Worm (Caenorhabditis elegans): ENCODE measurements around the gene B0280.17.

Gene B0280.17

ce11 chrIII:7114952-7115488, 20.9 kb downstream of the B0280.17 start, which contains the start of gene nhr-10:
Gene nhr-10 (minus strand): TSS chrIII:7115438.
- TF ChIP-seq nhr-11 (tag; optimal IDR thresholded peaks at IDR 0.05) (no peak), C38D4.7 (GFP tag; optimal IDR thresholded peaks at IDR 0.05) (no peak), ceh-19 (GFP tag; optimal IDR thresholded peaks at IDR 0.05) (no peak), nhr-232 (tag; optimal IDR thresholded peaks at IDR 0.05) (no peak), eyg-1 (tag; optimal IDR thresholded peaks at IDR 0.05) (no peak), pros-1 (tag; optimal IDR thresholded peaks at IDR 0.05) (no peak), ets-4 (tag; optimal IDR thresholded peaks at IDR 0.05) (no peak), lim-6 (tag; optimal IDR thresholded peaks at IDR 0.05) (no peak), ref-2 (tag; optimal IDR thresholded peaks at IDR 0.05) (no peak), che-1 (tag; optimal IDR thresholded peaks at IDR 0.05) (no peak)

- no peak for TF ChIP-seq T23F11.4 (GFP tag; optimal IDR thresholded peaks at IDR 0.05)
- no peak for TF ChIP-seq madf-2 (tag; optimal IDR thresholded peaks at IDR 0.05)
- TF ChIP-seq ceh-48 (tag; optimal IDR thresholded peaks at IDR 0.05): no peak
- no peak for TF ChIP-seq ceh-45 (GFP tag; IDR thresholded peaks at IDR 0.05)
- no peak for TF ChIP-seq Y22D7AL.16 (tag; optimal IDR thresholded peaks at IDR 0.05)
- TF ChIP-seq ceh-34 (tag; optimal IDR thresholded peaks at IDR 0.05): no peak
These were observed 23.6 kb downstream of the B0280.17 start for ce11 chrIII:7112285-7112684.

- TF ChIP-seq ahr-1 (tag; optimal IDR thresholded peaks at IDR 0.05) (no peak), madf-2 (tag; optimal IDR thresholded peaks at IDR 0.05) (no peak), ceh-34 (tag; optimal IDR thresholded peaks at IDR 0.05) (no peak), ref-2 (tag; optimal IDR thresholded peaks at IDR 0.05) (no peak), Y22D7AL.16 (tag; optimal IDR thresholded peaks at IDR 0.05) (no peak), pag-3 (tag; optimal IDR thresholded peaks at IDR 0.05; ENCODE audit: borderline replicate concordance) (no peak), dve-1 (tag; optimal IDR thresholded peaks at IDR 0.05) (no peak), T23F11.4 (GFP tag; optimal IDR thresholded peaks at IDR 0.05) (no peak), odd-2 (tag; optimal IDR thresholded peaks at IDR 0.05) (no peak), pha-2 (tag; optimal IDR thresholded peaks at IDR 0.05) (no peak), nhr-232 (tag; optimal IDR thresholded peaks at IDR 0.05) (no peak), npax-4 (tag; optimal IDR thresholded peaks at IDR 0.05) (no peak), ceh-6 (GFP tag; optimal IDR thresholded peaks at IDR 0.05) (no peak), che-1 (tag; optimal IDR thresholded peaks at IDR 0.05) (no peak)
These were observed 24.1 kb downstream of the B0280.17 start, which contains the start of gene B0280.7 for ce11 chrIII:7111793-7112192. Gene B0280.7 (minus strand): TSS chrIII:7111893.

ce11 chrIII:7107965-7108364, 27.9 kb downstream of the B0280.17 start, which contains the start of gene odd-1:
Gene odd-1 (plus strand): TSS chrIII:7108313.
- TF ChIP-seq C08G9.2 (tag; optimal IDR thresholded peaks at IDR 0.05) (no peak), zip-5 (tag; optimal IDR thresholded peaks at IDR 0.05) (no peak), elt-2 (tag; optimal IDR thresholded peaks at IDR 0.05) (peak; percentile 85), dve-1 (tag; optimal IDR thresholded peaks at IDR 0.05) (no peak), che-1 (tag; optimal IDR thresholded peaks at IDR 0.05) (no peak), K02D7.2 (tag; optimal IDR thresholded peaks at IDR 0.05) (no peak)

ce11 chrIII:7106854-7107253, 29.1 kb downstream of the B0280.17 start:
- no peak for TF ChIP-seq ceh-22 (tag; optimal IDR thresholded peaks at IDR 0.05)
- TF ChIP-seq ceh-19 (GFP tag; optimal IDR thresholded peaks at IDR 0.05): no peak
- TF ChIP-seq ahr-1 (tag; optimal IDR thresholded peaks at IDR 0.05): no peak
- no peak for TF ChIP-seq nfya-1 (tag; optimal IDR thresholded peaks at IDR 0.05)
- no peak for TF ChIP-seq hlh-15 (tag; optimal IDR thresholded peaks at IDR 0.05)
- no peak for TF ChIP-seq pha-2 (tag; optimal IDR thresholded peaks at IDR 0.05)
- no peak for TF ChIP-seq zip-5 (tag; optimal IDR thresholded peaks at IDR 0.05)
- no peak for TF ChIP-seq lim-6 (tag; optimal IDR thresholded peaks at IDR 0.05)
- no peak for TF ChIP-seq npax-4 (tag; optimal IDR thresholded peaks at IDR 0.05)
- no peak for TF ChIP-seq F13H6.1 (tag; optimal IDR thresholded peaks at IDR 0.05)
- TF ChIP-seq sdc-2 (tag; optimal IDR thresholded peaks at IDR 0.05): no peak
- TF ChIP-seq ceh-24 (tag; optimal IDR thresholded peaks at IDR 0.05): no peak
- TF ChIP-seq che-1 (tag; optimal IDR thresholded peaks at IDR 0.05): no peak
- no peak for TF ChIP-seq tbx-7 (tag; optimal IDR thresholded peaks at IDR 0.05)
